Fruit fly (Drosophila melanogaster) whole organism, adult: ENCODE results near the gene CtsL3.

ENCODE experiments used
- CG12768 ChIP-seq: fragments of 200-800 bp; sonication (Bioruptor generic); optimal IDR thresholded peaks from 2 replicates; lab custom pipeline; 2017; ENCODE audit warnings: missing biosample characterization, missing genetic modification characterization, mild to moderate bottlenecking, moderate library complexity, missing genetic modification reagents
- CG1620 ChIP-seq: fragments of 200-800 bp; sonication (Bioruptor generic); optimal IDR thresholded peaks from 2 replicates; lab custom pipeline; 2016; ENCODE audit warnings: missing biosample characterization, missing genetic modification characterization
- CG5204 ChIP-seq: fragments of 200-800 bp; sonication (Bioruptor generic); optimal IDR thresholded peaks from 2 replicates; lab custom pipeline; 2016; ENCODE audit warnings: missing biosample characterization, missing genetic modification characterization
- Mnt ChIP-seq: fragments of 200-800 bp; sonication (Bioruptor generic); optimal IDR thresholded peaks from 2 replicates; lab custom pipeline; 2016; ENCODE audit warnings: missing biosample characterization, mild to moderate bottlenecking, missing genetic modification characterization
- cic ChIP-seq: fragments of 200-800 bp; sonication (Bioruptor generic); optimal IDR thresholded peaks from 2 replicates; lab custom pipeline; 2017; ENCODE audit warnings: missing biosample characterization, mild to moderate bottlenecking, missing genetic modification characterization, moderate library complexity
- cnc ChIP-seq, 2 experiments: fragments of >200 bp; optimal IDR thresholded peaks; 2 replicates each; lab custom pipeline; 2017
- ovo ChIP-seq: fragments of 200-800 bp; sonication (Bioruptor generic); optimal IDR thresholded peaks from 2 replicates; lab custom pipeline; 2016; ENCODE audit warnings: missing biosample characterization, missing genetic modification characterization
- tj ChIP-seq: fragments of 200-800 bp; sonication (Bioruptor generic); optimal IDR thresholded peaks from 3 replicates; lab custom pipeline; 2017; ENCODE audit warnings: missing biosample characterization, mild to moderate bottlenecking, missing genetic modification characterization, moderate library complexity

DNA sequence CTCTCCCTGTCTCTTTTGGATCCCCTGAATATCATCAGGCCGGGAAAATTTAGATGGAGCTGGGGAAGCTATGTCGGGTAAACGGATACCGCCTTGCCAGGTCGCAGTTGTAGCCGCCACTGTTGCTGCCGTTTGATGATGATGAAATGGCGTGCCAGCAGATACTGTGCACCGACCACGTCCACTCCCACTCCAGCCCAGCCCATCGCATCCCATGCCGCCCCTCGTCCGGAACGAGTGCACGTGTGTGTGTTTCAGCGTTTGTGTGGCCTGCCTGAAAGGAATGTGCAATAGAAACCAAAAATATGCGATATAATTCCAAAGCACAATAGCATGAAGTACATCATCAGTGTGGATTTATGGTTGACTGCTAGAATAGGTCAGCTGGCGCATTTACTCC lies 11.2 kb upstream of the CtsL3 start:
- TF ChIP-seq cnc (optimal IDR thresholded peaks at IDR 0.05; lab: Kevin White, UChicago) (no peak), CG5204 (GFP tag; lab: Kevin White, UChicago) (no peak), CG12768 (GFP tag; lab: Kevin White, UChicago) (no peak), ovo (GFP tag; lab: Kevin White, UChicago) (no peak), CG1620 (GFP tag; lab: Kevin White, UChicago) (no peak), Mnt (no peak), cic (GFP tag; lab: Kevin White, UChicago) (no peak), tj (GFP tag; lab: Kevin White, UChicago) (no peak)
